Fruit fly (Drosophila melanogaster): ENCODE data around the gene CG5746.

DNA sequence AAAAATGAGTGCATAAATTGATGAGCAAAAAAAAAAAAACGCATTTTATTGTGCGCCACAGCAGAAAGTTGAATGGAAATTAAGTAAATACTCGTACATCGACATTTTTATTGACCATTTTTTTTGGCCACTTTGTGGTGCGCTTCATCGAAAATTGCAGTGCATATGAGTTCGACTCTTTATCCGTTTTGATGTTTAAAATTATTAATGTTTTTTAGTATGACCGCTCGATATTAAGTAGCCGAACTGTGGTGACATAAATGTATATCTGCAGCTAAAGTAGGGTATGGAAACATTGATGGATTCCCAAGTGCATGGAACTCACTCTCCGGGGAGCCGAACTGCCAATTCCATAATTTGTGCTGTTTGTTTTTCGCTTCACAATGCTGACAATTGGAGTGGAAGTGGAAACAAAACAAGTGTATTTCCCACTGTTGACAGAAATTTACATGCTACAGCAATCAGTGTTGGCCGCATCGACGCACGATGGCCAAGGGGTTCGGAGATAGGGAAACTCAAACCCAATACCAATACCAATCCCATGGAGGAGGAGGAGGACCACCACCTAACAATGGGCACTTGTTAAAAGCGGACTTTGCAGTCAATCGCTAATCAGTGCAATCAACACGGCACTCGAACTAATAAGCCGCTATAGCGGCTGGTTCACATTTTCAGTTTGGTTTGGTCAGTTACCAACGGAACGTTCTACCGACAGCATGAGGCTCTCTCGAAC lies 43.8 kb upstream of the CG5746 start, which contains the start of gene CG13616:
- TF ChIP-seq ranshi (GFP tag; IDR thresholded peaks at IDR 0.05): no peak
- TF ChIP-seq unc-4 (GFP tag; IDR thresholded peaks at IDR 0.05; ENCODE audit: partially characterized antibody): no peak
- no peak for TF ChIP-seq salm (tag; optimal IDR thresholded peaks at IDR 0.05)
- TF ChIP-seq Bgb (GFP tag; IDR thresholded peaks at IDR 0.05; ENCODE audit: partially characterized antibody): no peak
- no peak for TF ChIP-seq CG12391 (tag; optimal IDR thresholded peaks at IDR 0.05)
- TF ChIP-seq Dll (GFP tag; IDR thresholded peaks at IDR 0.05; ENCODE audit: partially characterized antibody): no peak
- TF ChIP-seq YL-1 (GFP tag; optimal IDR thresholded peaks at IDR 0.05): no peak
- TF ChIP-seq NC2α (GFP tag; optimal IDR thresholded peaks at IDR 0.05): no peak
- TF ChIP-seq CG1529 (GFP tag; optimal IDR thresholded peaks at IDR 0.05): no peak
- TF ChIP-seq CG6175 (GFP tag; IDR thresholded peaks at IDR 0.05): no peak
- no peak for TF ChIP-seq Ets97D (GFP tag; optimal IDR thresholded peaks at IDR 0.05)
- TF ChIP-seq CG14050 (GFP tag; IDR thresholded peaks at IDR 0.05): no peak
- no peak for TF ChIP-seq CG3726 (GFP tag; IDR thresholded peaks at IDR 0.05)
- no peak for TF ChIP-seq CG10959 (GFP tag; IDR thresholded peaks at IDR 0.05)
